Fruit fly (Drosophila melanogaster) whole organism, embryonic: ENCODE data around the gene Vdup1.

Experiments used
- Abd-B ChIP-seq: fragments of 200-800 bp; sonication (Bioruptor generic); optimal IDR thresholded peaks from 2 replicates; lab custom pipeline; 2018; ENCODE audit warnings: missing biosample characterization, mild to moderate bottlenecking, missing genetic modification characterization, moderate library complexity
- BEAF-32 ChIP-seq: fragments of 200-800 bp; sonication (Bioruptor generic); optimal IDR thresholded peaks from 3 replicates; lab custom pipeline; 2017; ENCODE audit warnings: missing biosample characterization, missing genetic modification characterization, mild to moderate bottlenecking, moderate library complexity, missing genetic modification reagents
- CG10209 ChIP-seq: fragments of 200-800 bp; sonication (Bioruptor generic); optimal IDR thresholded peaks from 3 replicates; lab custom pipeline; 2017; ENCODE audit warnings: missing biosample characterization, mild to moderate bottlenecking, missing genetic modification characterization, missing genetic modification reagents
- CG1024 ChIP-seq: fragments of 200-800 bp; sonication (Bioruptor generic); IDR thresholded peaks from 2 replicates; pipeline ENCODE4 v1.3.6; 2022; ENCODE audit warnings: missing biosample characterization, missing genetic modification characterization
- CG10267 ChIP-seq: fragments of 200-800 bp; sonication (Bioruptor generic); optimal IDR thresholded peaks from 2 replicates; lab custom pipeline; 2018; ENCODE audit warnings: missing biosample characterization, mild to moderate bottlenecking, missing genetic modification characterization, moderate library complexity
- CG11093 ChIP-seq: fragments of 200-800 bp; sonication (Bioruptor generic); IDR thresholded peaks from 3 replicates; pipeline ENCODE4 v1.3.6; 2022; ENCODE audit warnings: missing biosample characterization, missing genetic modification characterization
- CG1233 ChIP-seq: fragments of 200-800 bp; sonication (Bioruptor generic); optimal IDR thresholded peaks from 4 replicates; lab custom pipeline; 2018; ENCODE audit warnings: missing biosample characterization, mild to moderate bottlenecking, missing genetic modification characterization
- CG13894 ChIP-seq: fragments of 200-800 bp; sonication (Bioruptor generic); optimal IDR thresholded peaks from 3 replicates; lab custom pipeline; 2018; ENCODE audit warnings: missing biosample characterization, mild to moderate bottlenecking, missing genetic modification characterization, moderate library complexity
- CG14965 ChIP-seq: fragments of 200-800 bp; sonication (Bioruptor generic); optimal IDR thresholded peaks from 2 replicates; lab custom pipeline; 2016; ENCODE audit warnings: missing biosample characterization, missing genetic modification characterization, borderline replicate concordance
- CG17829 ChIP-seq: fragments of 200-800 bp; optimal IDR thresholded peaks from 2 replicates; lab custom pipeline; 2019; ENCODE audit warnings: missing biosample characterization, mild to moderate bottlenecking, missing genetic modification characterization, moderate library complexity
- CG2120 ChIP-seq: fragments of 200-800 bp; sonication (Bioruptor generic); optimal IDR thresholded peaks from 3 replicates; lab custom pipeline; 2016; ENCODE audit warnings: missing biosample characterization, missing genetic modification characterization
- CG2202 ChIP-seq: fragments of 200-800 bp; sonication (Bioruptor generic); optimal IDR thresholded peaks from 2 replicates; lab custom pipeline; 2018; ENCODE audit warnings: missing biosample characterization, mild to moderate bottlenecking, missing genetic modification characterization
- CG2875 ChIP-seq: fragments of 200-800 bp; sonication (Bioruptor generic); optimal IDR thresholded peaks from 2 replicates; lab custom pipeline; 2017; ENCODE audit warnings: missing biosample characterization, mild to moderate bottlenecking, missing genetic modification characterization, missing genetic modification reagents
- CG3163 ChIP-seq: fragments of 200-800 bp; sonication (Bioruptor generic); optimal IDR thresholded peaks from 3 replicates; lab custom pipeline; 2016; ENCODE audit warnings: missing biosample characterization, missing genetic modification characterization
- CG32767 ChIP-seq: fragments of 200-800 bp; sonication (Bioruptor generic); IDR thresholded peaks from 2 replicates; pipeline ENCODE4 v1.3.6; 2022; ENCODE audit warnings: missing biosample characterization, missing genetic modification characterization
- CG33213 ChIP-seq: fragments of 200-800 bp; sonication (Bioruptor generic); optimal IDR thresholded peaks from 3 replicates; lab custom pipeline; 2016; ENCODE audit warnings: missing biosample characterization, missing genetic modification characterization
- CG33557 ChIP-seq: fragments of 200-800 bp; sonication (Bioruptor generic); optimal IDR thresholded peaks from 2 replicates; lab custom pipeline; 2019; ENCODE audit warnings: missing biosample characterization, mild to moderate bottlenecking, missing genetic modification characterization, moderate library complexity
- CG34376 ChIP-seq: fragments of 200-800 bp; sonication (Bioruptor generic); optimal IDR thresholded peaks from 2 replicates; lab custom pipeline; 2018; ENCODE audit warnings: missing biosample characterization, mild to moderate bottlenecking, missing genetic modification characterization
- CG6654 ChIP-seq: fragments of 200-800 bp; sonication (Bioruptor generic); optimal IDR thresholded peaks from 2 replicates; lab custom pipeline; 2017; ENCODE audit warnings: missing biosample characterization, mild to moderate bottlenecking, missing genetic modification characterization
- CG6689 ChIP-seq: fragments of 200-800 bp; sonication (Bioruptor generic); IDR thresholded peaks from 2 replicates; pipeline ENCODE4 v1.3.6; 2022; ENCODE audit warnings: missing biosample characterization, missing genetic modification characterization
- Deaf1 ChIP-seq: fragments of 200-800 bp; optimal IDR thresholded peaks from 3 replicates; lab custom pipeline; 2019; ENCODE audit warnings: missing biosample characterization, mild to moderate bottlenecking, missing genetic modification characterization, moderate library complexity
- Dfd ChIP-seq, 2 experiments: fragments of >200 bp; optimal IDR thresholded peaks; 2 replicates each; lab custom pipeline; 2017; ENCODE audit warnings: missing biosample characterization in 2 of 2, missing genetic modification characterization in 2 of 2
- Dp ChIP-seq: fragments of 200-800 bp; sonication (Bioruptor generic); optimal IDR thresholded peaks from 2 replicates; lab custom pipeline; 2018; ENCODE audit warnings: missing biosample characterization, mild to moderate bottlenecking, missing genetic modification characterization, moderate library complexity
- Hand ChIP-seq: fragments of 200-800 bp; sonication (Bioruptor generic); optimal IDR thresholded peaks from 2 replicates; lab custom pipeline; 2017; ENCODE audit warnings: mild to moderate bottlenecking, missing biosample characterization, missing genetic modification reagents, missing genetic modification characterization
- Hr3 ChIP-seq: fragments of 200-800 bp; sonication (Bioruptor generic); optimal IDR thresholded peaks from 3 replicates; lab custom pipeline; 2016; ENCODE audit warnings: missing biosample characterization, missing genetic modification characterization
- Sox100B ChIP-seq: fragments of 200-800 bp; sonication (Bioruptor generic); optimal IDR thresholded peaks from 3 replicates; lab custom pipeline; 2018; ENCODE audit warnings: missing biosample characterization, mild to moderate bottlenecking, missing genetic modification characterization
- Sry-δ ChIP-seq: fragments of 200-800 bp; sonication (Bioruptor generic); optimal IDR thresholded peaks from 2 replicates; lab custom pipeline; 2016; ENCODE audit warnings: missing biosample characterization, missing genetic modification characterization
- Vsx1 ChIP-seq: fragments of 200-800 bp; sonication (Bioruptor generic); optimal IDR thresholded peaks from 2 replicates; lab custom pipeline; 2017; ENCODE audit warnings: missing biosample characterization, mild to moderate bottlenecking, missing genetic modification characterization, missing genetic modification reagents
- ara ChIP-seq: fragments of 200-800 bp; sonication (Bioruptor generic); IDR thresholded peaks from 2 replicates; pipeline ENCODE4 v1.3.6; 2022; ENCODE audit warnings: missing biosample characterization, missing genetic modification characterization
- ash1 ChIP-seq: fragments of 200-800 bp; sonication (Bioruptor generic); optimal IDR thresholded peaks from 2 replicates; lab custom pipeline; 2018; ENCODE audit warnings: missing biosample characterization, mild to moderate bottlenecking, missing genetic modification characterization
- bab2 ChIP-seq: fragments of 200-800 bp; sonication (Bioruptor generic); optimal IDR thresholded peaks from 2 replicates; lab custom pipeline; 2016; ENCODE audit warnings: missing biosample characterization, missing genetic modification characterization
- br ChIP-seq: fragments of >200 bp; optimal IDR thresholded peaks from 2 replicates; lab custom pipeline; 2017
- corto ChIP-seq: fragments of 200-800 bp; sonication (Bioruptor generic); optimal IDR thresholded peaks from 2 replicates; lab custom pipeline; 2016; ENCODE audit warnings: missing biosample characterization, mild to moderate bottlenecking, missing genetic modification characterization, moderate library complexity
- danr ChIP-seq: fragments of 200-800 bp; sonication (Bioruptor generic); IDR thresholded peaks from 2 replicates; pipeline ENCODE4 v1.3.6; 2022; ENCODE audit warnings: missing biosample characterization, missing genetic modification characterization
- dimm ChIP-seq: fragments of 200-800 bp; sonication (Bioruptor generic); IDR thresholded peaks from 2 replicates; pipeline ENCODE4 v1.3.6; 2022; ENCODE audit warnings: missing biosample characterization, missing genetic modification characterization
- dpn ChIP-seq, 2 experiments: fragments of 200-800 bp; sonication (Bioruptor generic); optimal IDR thresholded peaks; 3 replicates each; lab custom pipeline; 2016; ENCODE audit warnings: missing biosample characterization in 2 of 2, missing genetic modification characterization in 2 of 2
- gfzf ChIP-seq: fragments of 200-800 bp; sonication (Bioruptor generic); optimal IDR thresholded peaks from 2 replicates; lab custom pipeline; 2016; ENCODE audit warnings: missing biosample characterization, mild to moderate bottlenecking, missing genetic modification characterization, moderate library complexity
- grau ChIP-seq: fragments of 200-800 bp; optimal IDR thresholded peaks from 3 replicates; lab custom pipeline; 2019; ENCODE audit warnings: missing biosample characterization, mild to moderate bottlenecking, missing genetic modification characterization, moderate library complexity
- h ChIP-seq: fragments of >200 bp; optimal IDR thresholded peaks from 2 replicates; lab custom pipeline; 2017
- hbn ChIP-seq: fragments of 200-800 bp; sonication (Bioruptor generic); IDR thresholded peaks from 2 replicates; pipeline ENCODE4 v1.3.6; 2022; ENCODE audit warnings: missing biosample characterization, missing genetic modification characterization; ENCODE audit not compliant: partially characterized antibody
- hkb ChIP-seq, 2 experiments: fragments of 200-800 bp in 1 of 2; fragments of >200 bp in 1 of 2; sonication (Bioruptor generic) in 1 of 2; IDR thresholded peaks in 1 of 2; optimal IDR thresholded peaks in 1 of 2; 2 replicates each; pipeline versions ENCODE4 v1.3.6 to Lab custom; 2017 to 2022; ENCODE audit warnings: missing biosample characterization in 1 of 2, missing genetic modification characterization in 1 of 2
- jigr1 ChIP-seq: fragments of 200-800 bp; sonication (Bioruptor generic); IDR thresholded peaks from 3 replicates; pipeline ENCODE4 v1.3.6; 2022; ENCODE audit warnings: missing biosample characterization, missing genetic modification characterization
- lbe ChIP-seq: fragments of 200-800 bp; sonication (Bioruptor generic); optimal IDR thresholded peaks from 2 replicates; lab custom pipeline; 2016; ENCODE audit warnings: missing biosample characterization, mild to moderate bottlenecking, missing genetic modification characterization
- pho ChIP-seq: fragments of 200-800 bp; sonication (Bioruptor generic); optimal IDR thresholded peaks from 2 replicates; lab custom pipeline; 2016; ENCODE audit warnings: missing biosample characterization, missing genetic modification characterization
- phol ChIP-seq: fragments of 200-800 bp; sonication (Bioruptor generic); optimal IDR thresholded peaks from 3 replicates; lab custom pipeline; 2018; ENCODE audit warnings: missing biosample characterization, mild to moderate bottlenecking, missing genetic modification characterization, moderate library complexity
- pzg ChIP-seq: fragments of 200-800 bp; sonication (Bioruptor generic); optimal IDR thresholded peaks from 3 replicates; lab custom pipeline; 2018; ENCODE audit warnings: missing biosample characterization, mild to moderate bottlenecking, missing genetic modification characterization, moderate library complexity
- row ChIP-seq: fragments of 200-800 bp; sonication (Bioruptor generic); IDR thresholded peaks from 3 replicates; pipeline ENCODE4 v1.3.6; 2022; ENCODE audit warnings: missing biosample characterization, missing genetic modification characterization
- schlank ChIP-seq: fragments of 200-800 bp; sonication (Bioruptor generic); optimal IDR thresholded peaks from 2 replicates; lab custom pipeline; 2018; ENCODE audit warnings: missing biosample characterization, mild to moderate bottlenecking, missing genetic modification characterization
- tll ChIP-seq, 2 experiments: fragments of 200-800 bp in 1 of 2; fragments of >200 bp in 1 of 2; sonication (Bioruptor generic) in 1 of 2; optimal IDR thresholded peaks; 2 replicates each; lab custom pipeline; 2017 to 2019; ENCODE audit warnings: missing biosample characterization in 2 of 2, missing genetic modification characterization in 2 of 2, mild to moderate bottlenecking in 1 of 2, moderate library complexity in 1 of 2
- trem ChIP-seq: fragments of 200-800 bp; optimal IDR thresholded peaks from 3 replicates; lab custom pipeline; 2019; ENCODE audit warnings: missing biosample characterization, mild to moderate bottlenecking, missing genetic modification characterization, moderate library complexity

The Vdup1 gene

dm6 chr3L:145998-146576, 32.7 kb downstream of the Vdup1 start, which contains the start of gene CG6845 (continued):
- no peak for TF ChIP-seq pho
- TF ChIP-seq phol, result peak; percentile 34
- TF ChIP-seq Sox100B (GFP tag; lab: Kevin White, UChicago), result no peak
- TF ChIP-seq Vsx1 (GFP tag; lab: Kevin White, UChicago), result no peak
- no peak for TF ChIP-seq bab2 (GFP tag; lab: Kevin White, UChicago)
- no peak for TF ChIP-seq CG11093 (GFP tag; lab: Robert Waterston, UW)
- TF ChIP-seq dpn (GFP tag; optimal IDR thresholded peaks at IDR 0.05; lab: Kevin White, UChicago), result no peak
- TF ChIP-seq Deaf1, result no peak
- TF ChIP-seq CG1024 (GFP tag; lab: Robert Waterston, UW), result no peak
- peak; percentile 99 for TF ChIP-seq Dp (GFP tag; lab: Kevin White, UChicago)
- TF ChIP-seq jigr1 (GFP tag; lab: Robert Waterston, UW), result no peak
- TF ChIP-seq gfzf, result peak; percentile 84
- TF ChIP-seq grau (tag; lab: Kevin White, UChicago), result no peak
- TF ChIP-seq schlank (tag; lab: Kevin White, UChicago), result no peak
- no peak for TF ChIP-seq danr
- TF ChIP-seq CG34376, result peak; percentile 19
- peak; percentile 20 for TF ChIP-seq lbe (GFP tag; lab: Kevin White, UChicago)
- TF ChIP-seq Hr3 (GFP tag; lab: Kevin White, UChicago), result no peak
- TF ChIP-seq Dfd (GFP tag; optimal IDR thresholded peaks at IDR 0.05; lab: Kevin White, UChicago), result no peak
- TF ChIP-seq CG10209, result no peak
- no peak for TF ChIP-seq ash1 (GFP tag; lab: Kevin White, UChicago)
- TF ChIP-seq corto (GFP tag; lab: Kevin White, UChicago), result peak; percentile 7
- no peak for TF ChIP-seq ara (GFP tag; lab: Robert Waterston, UW)
- no peak for TF ChIP-seq tll (GFP tag; optimal IDR thresholded peaks at IDR 0.05; lab: Kevin White, UChicago)
- TF ChIP-seq CG1233 (GFP tag; lab: Kevin White, UChicago), result no peak
- TF ChIP-seq CG2202 (tag; lab: Kevin White, UChicago), result no peak
- TF ChIP-seq CG14965 (GFP tag; lab: Kevin White, UChicago), result no peak
- peak; percentile 73 for TF ChIP-seq Sry-δ (GFP tag; lab: Kevin White, UChicago)
- TF ChIP-seq h (lab: Kevin White, UChicago), result no peak
- TF ChIP-seq CG33557 (GFP tag; lab: Kevin White, UChicago), result no peak
- peak; percentile 50 for TF ChIP-seq CG10267
- TF ChIP-seq CG33213, result peak; percentile 33
- peak; percentile 81 for TF ChIP-seq trem
- no peak for TF ChIP-seq CG6654
- TF ChIP-seq row (GFP tag; lab: Robert Waterston, UW), result no peak
- TF ChIP-seq BEAF-32 (GFP tag; lab: Kevin White, UChicago), result peak; percentile 62
- no peak for TF ChIP-seq CG32767 (GFP tag; lab: Robert Waterston, UW)
- TF ChIP-seq Hand (GFP tag; lab: Kevin White, UChicago), result no peak
- TF ChIP-seq hkb (optimal IDR thresholded peaks at IDR 0.05; lab: Kevin White, UChicago), result no peak
- no peak for TF ChIP-seq hkb (GFP tag; IDR thresholded peaks at IDR 0.05; lab: Robert Waterston, UW)
- peak; percentile 25 for TF ChIP-seq CG13894
- no peak for TF ChIP-seq CG2875 (GFP tag; lab: Kevin White, UChicago)
- TF ChIP-seq CG3163 (GFP tag; lab: Kevin White, UChicago), result no peak
- no peak for TF ChIP-seq dimm (GFP tag; lab: Robert Waterston, UW)
- no peak for TF ChIP-seq CG6689 (GFP tag; lab: Robert Waterston, UW)
- no peak for TF ChIP-seq CG2120 (GFP tag; lab: Kevin White, UChicago)
- TF ChIP-seq pzg (GFP tag; lab: Kevin White, UChicago), result peak; percentile 92
- no peak for TF ChIP-seq Abd-B (GFP tag; lab: Kevin White, UChicago)
- TF ChIP-seq CG17829 (tag; lab: Kevin White, UChicago), result peak; percentile 27
- peak; percentile 81 for TF ChIP-seq hbn (GFP tag; lab: Robert Waterston, UW)
- no peak for TF ChIP-seq br (lab: Kevin White, UChicago)
